Fruit fly (Drosophila melanogaster) whole organism, embryonic: ENCODE measurements around the gene ClpP.

Source experiments
- CG10147 ChIP-seq: fragments of 200-800 bp; sonication (Bioruptor generic); optimal IDR thresholded peaks from 2 replicates; lab custom pipeline; 2019; ENCODE audit warnings: missing biosample characterization, mild to moderate bottlenecking, missing genetic modification characterization, moderate library complexity
- CG12942 ChIP-seq: fragments of 200-800 bp; sonication (Bioruptor generic); optimal IDR thresholded peaks from 3 replicates; lab custom pipeline; 2016; ENCODE audit warnings: missing biosample characterization, missing genetic modification characterization
- CG13775 ChIP-seq: fragments of 200-800 bp; sonication (Bioruptor generic); optimal IDR thresholded peaks from 3 replicates; lab custom pipeline; 2017; ENCODE audit warnings: missing biosample characterization, mild to moderate bottlenecking, missing genetic modification characterization
- CG14667 ChIP-seq: fragments of 200-800 bp; sonication (Bioruptor generic); IDR thresholded peaks from 2 replicates; pipeline ENCODE4 v1.3.6; 2022; ENCODE audit warnings: missing biosample characterization, missing genetic modification characterization
- CG2120 ChIP-seq: fragments of 200-800 bp; sonication (Bioruptor generic); optimal IDR thresholded peaks from 3 replicates; lab custom pipeline; 2016; ENCODE audit warnings: missing biosample characterization, missing genetic modification characterization
- CG30403 ChIP-seq: fragments of 200-800 bp; sonication (Bioruptor generic); optimal IDR thresholded peaks from 3 replicates; lab custom pipeline; 2016; ENCODE audit warnings: missing biosample characterization, missing genetic modification characterization
- CG32772 ChIP-seq: fragments of 200-800 bp; sonication (Bioruptor generic); IDR thresholded peaks from 2 replicates; pipeline ENCODE4 v1.3.6; 2022; ENCODE audit warnings: missing biosample characterization, missing genetic modification characterization
- CG33557 ChIP-seq: fragments of 200-800 bp; sonication (Bioruptor generic); optimal IDR thresholded peaks from 2 replicates; lab custom pipeline; 2019; ENCODE audit warnings: missing biosample characterization, mild to moderate bottlenecking, missing genetic modification characterization, moderate library complexity
- CG34422 ChIP-seq: fragments of 200-800 bp; sonication (Bioruptor generic); IDR thresholded peaks from 3 replicates; pipeline ENCODE4 v1.3.6; 2022; ENCODE audit warnings: missing biosample characterization, missing genetic modification characterization
- CG4730 ChIP-seq: fragments of 200-800 bp; sonication (Bioruptor generic); IDR thresholded peaks from 2 replicates; pipeline ENCODE4 v1.3.6; 2022; ENCODE audit warnings: missing biosample characterization, missing genetic modification characterization
- CG5180 ChIP-seq: fragments of 200-800 bp; sonication (Bioruptor generic); optimal IDR thresholded peaks from 3 replicates; lab custom pipeline; 2017; ENCODE audit warnings: missing biosample characterization, missing genetic modification characterization, mild to moderate bottlenecking, moderate library complexity, missing genetic modification reagents
- CG6791 ChIP-seq: fragments of 200-800 bp; sonication (Bioruptor generic); IDR thresholded peaks from 3 replicates; pipeline ENCODE4 v1.3.6; 2022; ENCODE audit warnings: missing biosample characterization, missing genetic modification characterization; ENCODE audit not compliant: partially characterized antibody
- CG7928 ChIP-seq: fragments of 200-800 bp; sonication (Bioruptor generic); optimal IDR thresholded peaks from 2 replicates; lab custom pipeline; 2017; ENCODE audit warnings: missing biosample characterization, mild to moderate bottlenecking, missing genetic modification characterization
- CG8089 ChIP-seq: fragments of 200-800 bp; sonication (Bioruptor generic); optimal IDR thresholded peaks from 3 replicates; lab custom pipeline; 2016; ENCODE audit warnings: missing biosample characterization, missing genetic modification characterization
- CG8478 ChIP-seq: fragments of >200 bp; optimal IDR thresholded peaks from 2 replicates; lab custom pipeline; 2018
- CG8924 ChIP-seq: fragments of 200-800 bp; optimal IDR thresholded peaks from 3 replicates; lab custom pipeline; 2019; ENCODE audit warnings: missing biosample characterization, mild to moderate bottlenecking, missing genetic modification characterization, moderate library complexity
- CG9215 ChIP-seq: fragments of 200-800 bp; sonication (Bioruptor generic); IDR thresholded peaks from 2 replicates; pipeline ENCODE4 v1.3.6; 2022; ENCODE audit warnings: missing biosample characterization, missing genetic modification characterization
- CG9437 ChIP-seq: fragments of 200-800 bp; sonication (Bioruptor generic); optimal IDR thresholded peaks from 2 replicates; lab custom pipeline; 2018; ENCODE audit warnings: missing biosample characterization, mild to moderate bottlenecking, missing genetic modification characterization
- CG9727 ChIP-seq: fragments of 200-800 bp; sonication (Bioruptor generic); optimal IDR thresholded peaks from 3 replicates; lab custom pipeline; 2017; ENCODE audit warnings: missing biosample characterization, mild to moderate bottlenecking, missing genetic modification characterization
- CG9817 ChIP-seq: fragments of 200-800 bp; sonication (Bioruptor generic); optimal IDR thresholded peaks from 2 replicates; lab custom pipeline; 2018; ENCODE audit warnings: missing biosample characterization, mild to moderate bottlenecking, missing genetic modification characterization, moderate library complexity
- CG9876 ChIP-seq: fragments of 200-800 bp; sonication (Bioruptor generic); optimal IDR thresholded peaks from 2 replicates; lab custom pipeline; 2016; ENCODE audit warnings: missing biosample characterization, missing genetic modification characterization
- Chrac-16 ChIP-seq: fragments of 200-800 bp; sonication (Bioruptor generic); optimal IDR thresholded peaks from 3 replicates; lab custom pipeline; 2016; ENCODE audit warnings: missing biosample characterization, missing genetic modification characterization
- D19B ChIP-seq: fragments of 200-800 bp; sonication (Bioruptor generic); optimal IDR thresholded peaks from 2 replicates; lab custom pipeline; 2017; ENCODE audit warnings: missing biosample characterization, mild to moderate bottlenecking, missing genetic modification characterization
- E2f1 ChIP-seq: fragments of 200-800 bp; sonication (Bioruptor generic); IDR thresholded peaks from 2 replicates; pipeline ENCODE4 v1.3.6; 2022; ENCODE audit warnings: missing biosample characterization, missing genetic modification characterization
- Fer3 ChIP-seq: fragments of 200-800 bp; sonication (Bioruptor generic); optimal IDR thresholded peaks from 2 replicates; lab custom pipeline; 2018; ENCODE audit warnings: missing biosample characterization, mild to moderate bottlenecking, missing genetic modification characterization, moderate library complexity
- Hmr ChIP-seq: fragments of 200-800 bp; sonication (Bioruptor generic); optimal IDR thresholded peaks from 3 replicates; lab custom pipeline; 2017; ENCODE audit warnings: mild to moderate bottlenecking, missing biosample characterization, missing genetic modification reagents, missing genetic modification characterization
- Hr78 ChIP-seq, 2 experiments: fragments of 200-800 bp in 1 of 2; fragments of >200 bp in 1 of 2; sonication (Bioruptor generic) in 1 of 2; optimal IDR thresholded peaks; 2 replicates each; lab custom pipeline; 2017 to 2019; ENCODE audit warnings: missing biosample characterization in 2 of 2, missing genetic modification characterization in 2 of 2, mild to moderate bottlenecking in 1 of 2, moderate library complexity in 1 of 2
- NC2α ChIP-seq: fragments of 200-800 bp; sonication (Bioruptor generic); optimal IDR thresholded peaks from 2 replicates; lab custom pipeline; 2016; ENCODE audit warnings: missing biosample characterization, missing genetic modification characterization
- Nf-YA ChIP-seq: fragments of 200-800 bp; sonication (Bioruptor generic); IDR thresholded peaks from 2 replicates; pipeline ENCODE4 v1.3.6; 2022; ENCODE audit warnings: missing biosample characterization, missing genetic modification characterization
- ab ChIP-seq: fragments of 200-800 bp; sonication (Bioruptor generic); optimal IDR thresholded peaks from 2 replicates; lab custom pipeline; 2016; ENCODE audit warnings: missing biosample characterization, missing genetic modification characterization
- abd-A ChIP-seq: fragments of 200-800 bp; sonication (Bioruptor generic); optimal IDR thresholded peaks from 3 replicates; lab custom pipeline; 2019; ENCODE audit warnings: missing biosample characterization, mild to moderate bottlenecking, missing genetic modification characterization, moderate library complexity
- ato ChIP-seq: fragments of 200-800 bp; sonication (Bioruptor generic); IDR thresholded peaks from 2 replicates; pipeline ENCODE4 v1.3.6; 2022; ENCODE audit warnings: missing biosample characterization, missing genetic modification characterization; ENCODE audit not compliant: partially characterized antibody
- btn ChIP-seq: fragments of 200-800 bp; sonication (Bioruptor generic); optimal IDR thresholded peaks from 2 replicates; lab custom pipeline; 2016; ENCODE audit warnings: missing biosample characterization, missing genetic modification characterization
- cas ChIP-seq: fragments of 200-800 bp; sonication (Bioruptor generic); IDR thresholded peaks from 2 replicates; pipeline ENCODE4 v1.3.6; 2022; ENCODE audit warnings: missing biosample characterization, missing genetic modification characterization
- cg ChIP-seq: fragments of 200-800 bp; sonication (Bioruptor generic); optimal IDR thresholded peaks from 3 replicates; lab custom pipeline; 2019; ENCODE audit warnings: missing biosample characterization, mild to moderate bottlenecking, missing genetic modification characterization, moderate library complexity
- chn ChIP-seq: fragments of 200-800 bp; sonication (Bioruptor generic); optimal IDR thresholded peaks from 2 replicates; lab custom pipeline; 2016; ENCODE audit warnings: missing biosample characterization, missing genetic modification characterization
- crp ChIP-seq, 2 experiments: fragments of 200-800 bp; sonication (Bioruptor generic); optimal IDR thresholded peaks; 2 replicates in 1 of 2; 3 replicates in 1 of 2; lab custom pipeline; 2017; ENCODE audit warnings: missing biosample characterization in 2 of 2, missing genetic modification characterization in 2 of 2, mild to moderate bottlenecking in 1 of 2, moderate library complexity in 1 of 2
- dati ChIP-seq: fragments of 200-800 bp; sonication (Bioruptor generic); IDR thresholded peaks from 2 replicates; pipeline ENCODE4 v1.3.6; 2022; ENCODE audit warnings: missing biosample characterization, missing genetic modification characterization
- dm ChIP-seq: fragments of 200-800 bp; sonication (Bioruptor generic); optimal IDR thresholded peaks from 3 replicates; lab custom pipeline; 2016; ENCODE audit warnings: missing biosample characterization, missing genetic modification characterization
- fd64A ChIP-seq: fragments of 200-800 bp; sonication (Bioruptor generic); optimal IDR thresholded peaks from 3 replicates; lab custom pipeline; 2018; ENCODE audit warnings: missing biosample characterization, mild to moderate bottlenecking, missing genetic modification characterization
- fu2 ChIP-seq: fragments of 200-800 bp; sonication (Bioruptor generic); optimal IDR thresholded peaks from 2 replicates; lab custom pipeline; 2016; ENCODE audit warnings: missing biosample characterization, missing genetic modification characterization
- gem ChIP-seq: fragments of 200-800 bp; sonication (Bioruptor generic); optimal IDR thresholded peaks from 2 replicates; lab custom pipeline; 2019; ENCODE audit warnings: missing biosample characterization, mild to moderate bottlenecking, missing genetic modification characterization, moderate library complexity
- gfzf ChIP-seq: fragments of 200-800 bp; sonication (Bioruptor generic); optimal IDR thresholded peaks from 2 replicates; lab custom pipeline; 2016; ENCODE audit warnings: missing biosample characterization, mild to moderate bottlenecking, missing genetic modification characterization, moderate library complexity
- ind ChIP-seq: fragments of 200-800 bp; sonication (Bioruptor generic); optimal IDR thresholded peaks from 3 replicates; lab custom pipeline; 2016; ENCODE audit warnings: missing biosample characterization, missing genetic modification characterization
- jigr1 ChIP-seq: fragments of 200-800 bp; sonication (Bioruptor generic); IDR thresholded peaks from 3 replicates; pipeline ENCODE4 v1.3.6; 2022; ENCODE audit warnings: missing biosample characterization, missing genetic modification characterization
- odd ChIP-seq: fragments of 200-800 bp; sonication (Bioruptor generic); optimal IDR thresholded peaks from 2 replicates; lab custom pipeline; 2017; ENCODE audit warnings: missing biosample characterization, mild to moderate bottlenecking, missing genetic modification characterization
- otp ChIP-seq: fragments of 200-800 bp; sonication (Bioruptor generic); IDR thresholded peaks from 3 replicates; pipeline ENCODE4, ENCODE4 v1.3.6; 2022; ENCODE audit warnings: missing biosample characterization, missing genetic modification characterization
- ro ChIP-seq: fragments of 200-800 bp; sonication (Bioruptor generic); IDR thresholded peaks from 2 replicates; pipeline ENCODE4 v1.3.6; 2022; ENCODE audit warnings: missing biosample characterization, missing genetic modification characterization
- shn ChIP-seq: fragments of 200-800 bp; sonication (Bioruptor generic); optimal IDR thresholded peaks from 3 replicates; lab custom pipeline; 2016; ENCODE audit warnings: missing biosample characterization, missing genetic modification characterization
- vvl ChIP-seq: fragments of 200-800 bp; sonication (Bioruptor generic); IDR thresholded peaks from 2 replicates; pipeline ENCODE4 v1.3.6; 2022; ENCODE audit warnings: missing biosample characterization, missing genetic modification characterization
- zen2 ChIP-seq: fragments of 200-800 bp; sonication (Bioruptor generic); IDR thresholded peaks from 3 replicates; pipeline ENCODE4 v1.3.6; 2022; ENCODE audit warnings: missing biosample characterization, missing genetic modification characterization; ENCODE audit not compliant: partially characterized antibody
- zfh1 ChIP-seq: fragments of 200-800 bp; sonication (Bioruptor generic); IDR thresholded peaks from 3 replicates; pipeline ENCODE4 v1.3.6; 2022; ENCODE audit warnings: missing biosample characterization, missing genetic modification characterization

The ClpP gene

dm6 chr2L:10342471-10342870, 14.1 kb upstream of the ClpP start, which contains the start of gene Sps2 (continued):
- TF ChIP-seq D19B (GFP tag; lab: Kevin White, UChicago) (no peak), Hmr (GFP tag; lab: Kevin White, UChicago) (no peak), CG7928 (GFP tag; lab: Kevin White, UChicago) (no peak), fu2 (GFP tag; lab: Kevin White, UChicago) (no peak), CG9817 (no peak), zfh1 (GFP tag; lab: Robert Waterston, UW) (0 out of 3 replicates have a peak, but pooled peaks have one; percentile 13), Hr78 (GFP tag; optimal IDR thresholded peaks at IDR 0.05; lab: Kevin White, UChicago) (no peak), odd (no peak), NC2α (GFP tag; lab: Kevin White, UChicago) (no peak), CG9727 (GFP tag; lab: Kevin White, UChicago) (peak; percentile 33), CG14667 (GFP tag; lab: Robert Waterston, UW) (no peak), Nf-YA (GFP tag; lab: Robert Waterston, UW) (no peak), Chrac-16 (GFP tag; lab: Kevin White, UChicago) (no peak), vvl (GFP tag; lab: Robert Waterston, UW) (peak; percentile 35), CG34422 (peak; percentile 48; the same call in 1 of the 3 replicates), CG4730 (no peak), jigr1 (GFP tag; lab: Robert Waterston, UW) (no peak), CG10147 (GFP tag; lab: Kevin White, UChicago) (no peak), Fer3 (tag; lab: Kevin White, UChicago) (no peak), CG12942 (GFP tag; lab: Kevin White, UChicago) (no peak), E2f1 (GFP tag; lab: Robert Waterston, UW) (no peak), CG30403 (GFP tag; lab: Kevin White, UChicago) (no peak), abd-A (no peak), CG9437 (no peak), CG13775 (no peak), fd64A (GFP tag; lab: Kevin White, UChicago) (no peak), CG6791 (GFP tag; lab: Robert Waterston, UW) (peak; percentile 83), CG8089 (GFP tag; lab: Kevin White, UChicago) (no peak), CG9215 (no peak), zen2 (GFP tag; lab: Robert Waterston, UW) (no peak; the same call in 2 of the 3 replicates), otp (GFP tag; lab: Robert Waterston, UW) (no peak), ab (GFP tag; lab: Kevin White, UChicago) (no peak), gfzf (GFP tag; lab: Kevin White, UChicago) (peak; percentile 12), ind (GFP tag; lab: Kevin White, UChicago) (no peak), CG5180 (no peak), cg (GFP tag; lab: Kevin White, UChicago) (no peak), shn (no peak), CG32772 (GFP tag; lab: Robert Waterston, UW) (no peak), CG8924 (tag; lab: Kevin White, UChicago) (no peak), CG9876 (GFP tag; lab: Kevin White, UChicago) (no peak), chn (GFP tag; lab: Kevin White, UChicago) (no peak), dati (GFP tag; lab: Robert Waterston, UW) (no peak), crp (GFP tag; optimal IDR thresholded peaks at IDR 0.05; lab: Kevin White, UChicago) (peak; percentile 82 to 96), ato (GFP tag; lab: Robert Waterston, UW) (peak; percentile 51; the same call in 1 of the 2 replicates), CG8478 (lab: Kevin White, UChicago) (no peak), CG2120 (peak; percentile 18), gem (peak; percentile 33), CG33557 (no peak), dm (no peak), btn (GFP tag; lab: Kevin White, UChicago) (no peak), ro (GFP tag; lab: Robert Waterston, UW) (no peak), cas (GFP tag; lab: Robert Waterston, UW) (no peak)
